Fruit fly (Drosophila melanogaster) S2 (cell line): ENCODE measurements around the gene CG8461.

Experiments used
- CG8478 ChIP-seq: fragments of >200 bp; optimal IDR thresholded peaks from 2 replicates; lab custom pipeline; 2018
- CTCF ChIP-seq, 2 experiments: fragments of >200 bp; optimal IDR thresholded peaks; 2 replicates each; lab custom pipeline; 2018

- TF ChIP-seq CTCF (optimal IDR thresholded peaks at IDR 0.05; lab: Kevin White, UChicago) (no peak), CG8478 (lab: Kevin White, UChicago) (no peak)
These were observed 44.3 kb upstream of the CG8461 start, which contains the start of gene Pde6 for dm6 chr3R:14557480-14558354.
